Worm (Caenorhabditis elegans): ENCODE measurements around the gene nrsn-1.

nrsn-1 gene

DNA sequence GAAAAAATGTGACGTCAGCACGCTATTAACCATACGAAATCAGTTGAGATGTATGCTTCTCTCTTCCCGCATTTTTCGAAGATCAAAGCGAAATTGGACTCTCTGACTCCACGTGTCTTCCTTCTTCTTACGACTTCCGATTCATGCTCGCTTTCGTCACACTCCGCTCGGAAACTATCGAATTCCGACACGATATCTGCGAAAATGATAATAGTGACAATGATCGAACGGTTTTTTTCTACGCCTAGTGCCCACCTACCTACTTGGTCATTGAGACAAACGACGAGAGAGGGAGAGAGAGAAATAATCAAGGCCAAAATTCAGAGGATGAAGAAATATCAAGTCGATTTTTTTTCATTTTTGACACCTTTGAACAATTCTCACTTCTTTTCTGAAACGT is 22.1 kb downstream of the nrsn-1 start:
- TF ChIP-seq fkh-10 (GFP tag; optimal IDR thresholded peaks at IDR 0.05) (no peak), nhr-11 (tag; optimal IDR thresholded peaks at IDR 0.05) (no peak), ceh-18 (tag; optimal IDR thresholded peaks at IDR 0.05) (no peak), lim-6 (tag; optimal IDR thresholded peaks at IDR 0.05) (no peak), ceh-48 (tag; optimal IDR thresholded peaks at IDR 0.05) (no peak), hlh-13 (GFP tag; optimal IDR thresholded peaks at IDR 0.05) (no peak), ztf-16 (tag; optimal IDR thresholded peaks at IDR 0.05) (no peak), K02D7.2 (tag; optimal IDR thresholded peaks at IDR 0.05) (no peak), nfya-1 (tag; optimal IDR thresholded peaks at IDR 0.05) (no peak), che-1 (tag; optimal IDR thresholded peaks at IDR 0.05) (no peak), ceh-31 (tag; optimal IDR thresholded peaks at IDR 0.05) (no peak), C08G9.2 (tag; optimal IDR thresholded peaks at IDR 0.05) (no peak), pha-4 (tag; optimal IDR thresholded peaks at IDR 0.05) (no peak), ceh-24 (tag; optimal IDR thresholded peaks at IDR 0.05) (no peak), ama-1 (optimal IDR thresholded peaks at IDR 0.05) (no peak), ceh-34 (tag; optimal IDR thresholded peaks at IDR 0.05) (no peak), ceh-45 (GFP tag; IDR thresholded peaks at IDR 0.05) (no peak)

- TF ChIP-seq unc-55 (GFP tag; optimal IDR thresholded peaks at IDR 0.05) (no peak), ceh-6 (GFP tag; optimal IDR thresholded peaks at IDR 0.05) (no peak), C08G9.2 (tag; optimal IDR thresholded peaks at IDR 0.05) (no peak), C38D4.7 (GFP tag; optimal IDR thresholded peaks at IDR 0.05) (no peak), dve-1 (tag; optimal IDR thresholded peaks at IDR 0.05) (no peak), elt-2 (tag; optimal IDR thresholded peaks at IDR 0.05) (peak; percentile 20)
Observed at ce11 chrV:3692613-3693012, 23.2 kb downstream of the nrsn-1 start.

DNA sequence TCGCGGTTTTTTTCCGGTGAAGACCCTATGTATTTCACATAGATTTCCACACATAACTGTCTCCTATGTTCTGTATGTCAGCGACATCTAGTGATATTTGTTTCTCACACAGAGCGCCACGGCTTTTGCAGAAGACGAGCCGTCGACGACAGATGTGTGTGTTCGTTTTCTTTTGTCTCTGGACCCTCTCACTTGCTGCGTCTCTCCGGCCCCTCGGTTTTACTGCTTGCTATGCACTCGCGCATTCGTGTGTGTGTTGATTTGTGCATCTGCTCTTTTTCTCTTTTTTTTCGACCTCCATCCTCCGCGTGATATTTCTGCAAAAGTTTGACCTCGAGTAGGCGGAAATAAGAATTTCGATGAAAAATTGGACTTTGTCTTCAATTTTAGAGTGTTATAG is 27.0 kb downstream of the nrsn-1 start:
- TF ChIP-seq nfya-1 (tag; optimal IDR thresholded peaks at IDR 0.05) (peak; percentile 45), npax-4 (tag; optimal IDR thresholded peaks at IDR 0.05) (no peak), unc-55 (GFP tag; optimal IDR thresholded peaks at IDR 0.05) (peak; percentile 5), ets-4 (tag; optimal IDR thresholded peaks at IDR 0.05) (no peak), pax-1 (tag; optimal IDR thresholded peaks at IDR 0.05) (no peak), hlh-30 (tag; optimal IDR thresholded peaks at IDR 0.05; ENCODE audit: insufficient read depth) (peak; percentile 23), ceh-34 (tag; optimal IDR thresholded peaks at IDR 0.05) (peak; percentile 32), sox-2 (GFP tag; IDR thresholded peaks at IDR 0.05) (peak; percentile 54), hlh-8 (tag; optimal IDR thresholded peaks at IDR 0.05) (peak; percentile 42), T23F11.4 (GFP tag; optimal IDR thresholded peaks at IDR 0.05) (no peak), fkh-6 (tag; optimal IDR thresholded peaks at IDR 0.05) (no peak), ceh-31 (tag; optimal IDR thresholded peaks at IDR 0.05) (peak; percentile 25), unc-86 (tag; optimal IDR thresholded peaks at IDR 0.05) (no peak)

ce11 chrV:3686899-3687298 is 28.9 kb downstream of the nrsn-1 start, which contains the start of gene unc-132:
Gene unc-132 (plus strand): TSS chrV:3687106.
- no peak for TF ChIP-seq lin-11 (tag; optimal IDR thresholded peaks at IDR 0.05)
- TF ChIP-seq ama-1 (optimal IDR thresholded peaks at IDR 0.05): no peak
- TF ChIP-seq che-1 (tag; optimal IDR thresholded peaks at IDR 0.05): no peak
- TF ChIP-seq elt-4 (tag; optimal IDR thresholded peaks at IDR 0.05): no peak
- no peak for TF ChIP-seq hlh-6 (tag; optimal IDR thresholded peaks at IDR 0.05)
- TF ChIP-seq ttx-3 (tag; optimal IDR thresholded peaks at IDR 0.05): no peak
- no peak for TF ChIP-seq sox-4 (tag; optimal IDR thresholded peaks at IDR 0.05)

DNA sequence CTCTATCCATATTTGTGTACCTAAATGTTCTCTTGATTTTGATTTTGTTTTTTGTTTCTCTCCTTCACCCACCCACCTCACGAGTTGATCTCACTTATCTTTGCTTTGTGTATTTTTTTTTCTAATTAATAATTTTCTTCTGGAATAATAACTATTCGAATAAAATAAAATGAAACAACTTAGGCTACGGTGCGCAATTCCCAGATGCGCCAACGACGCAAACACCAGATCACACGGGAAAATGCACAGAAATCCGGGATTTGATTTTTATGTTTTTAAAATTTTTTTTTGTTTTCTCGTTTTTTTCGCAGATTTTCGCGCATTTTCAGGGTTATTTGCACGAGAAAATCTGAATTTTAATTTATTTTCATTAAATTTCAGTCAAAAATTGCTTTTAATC is 29.5 kb downstream of the nrsn-1 start:
- TF ChIP-seq npax-4 (tag; optimal IDR thresholded peaks at IDR 0.05) (no peak), ceh-2 (tag; optimal IDR thresholded peaks at IDR 0.05) (no peak), unc-3 (GFP tag; conservative IDR thresholded peaks at IDR 0.05) (no peak), unc-3 (tag; optimal IDR thresholded peaks at IDR 0.05) (no peak), fax-1 (tag; optimal IDR thresholded peaks at IDR 0.05) (no peak), ceh-14 (tag; optimal IDR thresholded peaks at IDR 0.05) (no peak), sox-4 (tag; optimal IDR thresholded peaks at IDR 0.05) (no peak), elt-2 (tag; optimal IDR thresholded peaks at IDR 0.05) (no peak), tbx-7 (tag; optimal IDR thresholded peaks at IDR 0.05) (no peak), ceh-31 (tag; optimal IDR thresholded peaks at IDR 0.05) (no peak), ama-1 (optimal IDR thresholded peaks at IDR 0.05) (no peak), hlh-8 (tag; optimal IDR thresholded peaks at IDR 0.05) (no peak), gmeb-2 (tag; optimal IDR thresholded peaks at IDR 0.05) (no peak)
